Worm (Caenorhabditis elegans) whole organism, L3 larva: ENCODE results near the gene tbh-1.

ENCODE experiments used
- ceh-82 ChIP-seq: fragments of 150-350 bp; optimal IDR thresholded peaks from 2 replicates; lab custom pipeline; 2014; ENCODE audit warnings: missing biosample characterization, missing genetic modification characterization
- elt-3 ChIP-seq, 3 experiments: fragments of 150-350 bp in 1 of 3; sonication (generic microtip) in 2 of 3; optimal IDR thresholded peaks; 2 replicates in 2 of 3; 4 replicates in 1 of 3; lab custom pipeline; 2014 to 2017; ENCODE audit warnings: missing biosample characterization in 3 of 3, missing genetic modification characterization in 3 of 3
- tbx-2 ChIP-seq: sonication (generic microtip); optimal IDR thresholded peaks from 2 replicates; lab custom pipeline; 2016; ENCODE audit warnings: mild to moderate bottlenecking, missing genetic modification characterization, missing compliant biosample characterization
- unc-62 ChIP-seq: fragments of 150-350 bp; sonication (generic microtip); optimal IDR thresholded peaks from 4 replicates; lab custom pipeline; 2014; ENCODE audit warnings: missing biosample characterization, missing genetic modification reagents, missing genetic modification characterization

DNA sequence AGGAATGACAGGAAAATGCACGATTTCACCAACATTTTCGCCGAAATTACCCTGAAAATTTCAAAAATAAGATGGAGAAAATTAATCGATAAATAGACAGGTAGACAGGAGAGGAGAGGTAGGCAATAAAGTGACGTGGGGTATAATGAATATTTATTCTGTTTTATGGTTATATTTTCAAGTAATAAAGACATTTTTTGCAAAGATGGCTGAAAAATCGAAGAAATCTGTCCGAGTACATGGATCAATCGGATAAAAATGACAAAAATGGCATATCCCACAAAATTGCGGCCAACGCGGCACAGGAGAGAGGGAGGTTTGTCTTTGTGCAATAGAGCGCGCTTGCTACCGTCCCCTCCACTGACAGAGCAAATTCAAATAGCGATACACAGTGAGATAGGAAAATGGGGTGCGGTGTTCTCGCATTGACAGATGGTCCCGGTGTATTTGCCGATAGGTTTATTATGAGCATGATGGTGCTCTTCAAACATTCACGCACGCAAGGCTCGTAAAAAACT lies 3.2 kb upstream of the tbh-1 start, which contains the start of gene zipt-7.2:
- TF ChIP-seq elt-3 (tag; optimal IDR thresholded peaks at IDR 0.05; lab: Kevin White, UChicago) (no peak), unc-62 (GFP tag; lab: Kevin White, UChicago) (no peak), tbx-2 (no peak), ceh-82 (no peak)
